Fruit fly (Drosophila melanogaster) whole organism, embryonic: ENCODE results near the gene Gr64d.

ENCODE experiments used
- Atf6 ChIP-seq: fragments of 200-800 bp; sonication (Bioruptor generic); IDR thresholded peaks from 2 replicates; pipeline ENCODE4 v1.3.6; 2022; ENCODE audit warnings: missing biosample characterization, missing genetic modification characterization
- BtbVII ChIP-seq: fragments of 200-800 bp; sonication (Bioruptor generic); optimal IDR thresholded peaks from 3 replicates; lab custom pipeline; 2017; ENCODE audit warnings: missing biosample characterization, mild to moderate bottlenecking, missing genetic modification characterization
- CG1024 ChIP-seq: fragments of 200-800 bp; sonication (Bioruptor generic); IDR thresholded peaks from 2 replicates; pipeline ENCODE4 v1.3.6; 2022; ENCODE audit warnings: missing biosample characterization, missing genetic modification characterization
- CG10979 ChIP-seq: fragments of 200-800 bp; sonication (Bioruptor generic); optimal IDR thresholded peaks from 2 replicates; lab custom pipeline; 2018; ENCODE audit warnings: missing biosample characterization, mild to moderate bottlenecking, missing genetic modification characterization, moderate library complexity
- CG11456 ChIP-seq: fragments of 200-800 bp; sonication (Bioruptor generic); IDR thresholded peaks from 3 replicates; pipeline ENCODE4 v1.3.6; 2022; ENCODE audit warnings: missing biosample characterization, missing genetic modification characterization
- CG12104 ChIP-seq: fragments of 200-800 bp; sonication (Bioruptor generic); optimal IDR thresholded peaks from 3 replicates; lab custom pipeline; 2016; ENCODE audit warnings: missing biosample characterization, missing genetic modification characterization
- CG12659 ChIP-seq: fragments of 200-800 bp; sonication (Bioruptor generic); optimal IDR thresholded peaks from 3 replicates; lab custom pipeline; 2017; ENCODE audit warnings: mild to moderate bottlenecking, missing biosample characterization, missing genetic modification reagents, missing genetic modification characterization
- CG12744 ChIP-seq: fragments of 200-800 bp; sonication (Bioruptor generic); optimal IDR thresholded peaks from 2 replicates; lab custom pipeline; 2016; ENCODE audit warnings: missing biosample characterization, missing genetic modification characterization
- CG14014 ChIP-seq: fragments of 200-800 bp; sonication (Bioruptor generic); IDR thresholded peaks from 2 replicates; pipeline ENCODE4 v1.3.6; 2022; ENCODE audit warnings: missing biosample characterization, missing genetic modification characterization
- CG14860 ChIP-seq: fragments of 200-800 bp; sonication (Bioruptor generic); IDR thresholded peaks from 3 replicates; pipeline ENCODE4 v1.3.6; 2022; ENCODE audit warnings: missing biosample characterization, missing genetic modification characterization; ENCODE audit not compliant: partially characterized antibody
- CG15269 ChIP-seq: fragments of 200-800 bp; sonication (Bioruptor generic); optimal IDR thresholded peaks from 2 replicates; lab custom pipeline; 2018; ENCODE audit warnings: missing biosample characterization, mild to moderate bottlenecking, missing genetic modification characterization, moderate library complexity
- CG15514 ChIP-seq: fragments of 200-800 bp; sonication (Bioruptor generic); optimal IDR thresholded peaks from 3 replicates; lab custom pipeline; 2017; ENCODE audit warnings: missing biosample characterization, missing genetic modification characterization, mild to moderate bottlenecking, moderate library complexity, missing genetic modification reagents
- CG17361 ChIP-seq: fragments of 200-800 bp; sonication (Bioruptor generic); IDR thresholded peaks from 3 replicates; pipeline ENCODE4 v1.3.6; 2022; ENCODE audit warnings: missing biosample characterization, missing genetic modification characterization
- CG18764 ChIP-seq: fragments of 200-800 bp; sonication (Bioruptor generic); optimal IDR thresholded peaks from 3 replicates; lab custom pipeline; 2016; ENCODE audit warnings: missing biosample characterization, missing genetic modification characterization
- CG2129 ChIP-seq: fragments of 200-800 bp; sonication (Bioruptor generic); IDR thresholded peaks from 2 replicates; pipeline ENCODE4 v1.3.6; 2022; ENCODE audit warnings: missing biosample characterization, missing genetic modification characterization; ENCODE audit not compliant: partially characterized antibody
- CG34422 ChIP-seq: fragments of 200-800 bp; sonication (Bioruptor generic); IDR thresholded peaks from 3 replicates; pipeline ENCODE4 v1.3.6; 2022; ENCODE audit warnings: missing biosample characterization, missing genetic modification characterization
- CG4707 ChIP-seq: fragments of 200-800 bp; sonication (Bioruptor generic); optimal IDR thresholded peaks from 2 replicates; lab custom pipeline; 2018; ENCODE audit warnings: missing biosample characterization, mild to moderate bottlenecking, missing genetic modification characterization, moderate library complexity
- CG5245 ChIP-seq: fragments of 200-800 bp; sonication (Bioruptor generic); optimal IDR thresholded peaks from 3 replicates; lab custom pipeline; 2016; ENCODE audit warnings: missing biosample characterization, missing genetic modification characterization
- CG7271 ChIP-seq: fragments of 200-800 bp; sonication (Bioruptor generic); optimal IDR thresholded peaks from 2 replicates; lab custom pipeline; 2018; ENCODE audit warnings: missing biosample characterization, mild to moderate bottlenecking, missing genetic modification characterization, moderate library complexity
- CG8478 ChIP-seq: fragments of >200 bp; optimal IDR thresholded peaks from 2 replicates; lab custom pipeline; 2018
- CG8924 ChIP-seq: fragments of 200-800 bp; optimal IDR thresholded peaks from 3 replicates; lab custom pipeline; 2019; ENCODE audit warnings: missing biosample characterization, mild to moderate bottlenecking, missing genetic modification characterization, moderate library complexity
- CG9932 ChIP-seq: fragments of 200-800 bp; sonication (Bioruptor generic); IDR thresholded peaks from 2 replicates; pipeline ENCODE4 v1.3.6; 2022; ENCODE audit warnings: missing biosample characterization, missing genetic modification characterization
- CoRest ChIP-seq: fragments of 200-800 bp; sonication (Bioruptor generic); optimal IDR thresholded peaks from 3 replicates; lab custom pipeline; 2018; ENCODE audit warnings: missing biosample characterization, mild to moderate bottlenecking, missing genetic modification characterization, moderate library complexity
- CrebB ChIP-seq: fragments of 200-800 bp; sonication (Bioruptor generic); optimal IDR thresholded peaks from 3 replicates; lab custom pipeline; 2018; ENCODE audit warnings: missing biosample characterization, mild to moderate bottlenecking, missing genetic modification characterization
- Doc3 ChIP-seq: fragments of 200-800 bp; sonication (Bioruptor generic); IDR thresholded peaks from 3 replicates; pipeline ENCODE4 v1.3.6; 2022; ENCODE audit warnings: missing biosample characterization, missing genetic modification characterization; ENCODE audit not compliant: partially characterized antibody
- Elba2 ChIP-seq: fragments of 200-800 bp; sonication (Bioruptor generic); optimal IDR thresholded peaks from 3 replicates; lab custom pipeline; 2016; ENCODE audit warnings: missing biosample characterization, missing genetic modification characterization
- HLH54F ChIP-seq: fragments of 200-800 bp; sonication (Bioruptor generic); optimal IDR thresholded peaks from 3 replicates; lab custom pipeline; 2016; ENCODE audit warnings: missing biosample characterization, missing genetic modification characterization
- HmgZ ChIP-seq: fragments of 200-800 bp; sonication (Bioruptor generic); optimal IDR thresholded peaks from 2 replicates; lab custom pipeline; 2018; ENCODE audit warnings: missing biosample characterization, mild to moderate bottlenecking, missing genetic modification characterization
- Jarid2 ChIP-seq: fragments of 200-800 bp; sonication (Bioruptor generic); optimal IDR thresholded peaks from 3 replicates; lab custom pipeline; 2017; ENCODE audit warnings: mild to moderate bottlenecking, missing biosample characterization, missing genetic modification reagents, missing genetic modification characterization
- Meics ChIP-seq: fragments of 200-800 bp; sonication (Bioruptor generic); optimal IDR thresholded peaks from 2 replicates; lab custom pipeline; 2017; ENCODE audit warnings: missing biosample characterization, mild to moderate bottlenecking, missing genetic modification characterization
- Poxn ChIP-seq: fragments of 200-800 bp; sonication (Bioruptor generic); IDR thresholded peaks from 2 replicates; pipeline ENCODE4 v1.3.6; 2022; ENCODE audit warnings: missing biosample characterization, missing genetic modification characterization
- Side ChIP-seq: fragments of 200-800 bp; sonication (Bioruptor generic); optimal IDR thresholded peaks from 2 replicates; lab custom pipeline; 2016; ENCODE audit warnings: missing biosample characterization, missing genetic modification characterization
- Taf1 ChIP-seq: fragments of 200-800 bp; sonication (Bioruptor generic); IDR thresholded peaks from 2 replicates; pipeline ENCODE4 v1.3.6; 2022; ENCODE audit warnings: missing biosample characterization, missing genetic modification characterization
- ara ChIP-seq: fragments of 200-800 bp; sonication (Bioruptor generic); IDR thresholded peaks from 2 replicates; pipeline ENCODE4 v1.3.6; 2022; ENCODE audit warnings: missing biosample characterization, missing genetic modification characterization
- ash1 ChIP-seq: fragments of 200-800 bp; sonication (Bioruptor generic); optimal IDR thresholded peaks from 2 replicates; lab custom pipeline; 2018; ENCODE audit warnings: missing biosample characterization, mild to moderate bottlenecking, missing genetic modification characterization
- chif ChIP-seq, 2 experiments: fragments of 200-800 bp; sonication (Bioruptor generic); optimal IDR thresholded peaks; 3 replicates each; lab custom pipeline; 2016; ENCODE audit warnings: missing biosample characterization in 2 of 2, missing genetic modification characterization in 2 of 2
- chm ChIP-seq: fragments of 200-800 bp; sonication (Bioruptor generic); IDR thresholded peaks from 2 replicates; pipeline ENCODE4 v1.3.6; 2022; ENCODE audit warnings: missing biosample characterization, missing genetic modification characterization
- fru ChIP-seq: fragments of >200 bp; optimal IDR thresholded peaks from 2 replicates; lab custom pipeline; 2017
- ind ChIP-seq: fragments of 200-800 bp; sonication (Bioruptor generic); optimal IDR thresholded peaks from 3 replicates; lab custom pipeline; 2016; ENCODE audit warnings: missing biosample characterization, missing genetic modification characterization
- insv ChIP-seq, 2 experiments: fragments of 200-800 bp; sonication (Bioruptor generic); optimal IDR thresholded peaks; 3 replicates each; lab custom pipeline; 2016 to 2018; ENCODE audit warnings: missing biosample characterization in 2 of 2, missing genetic modification characterization in 2 of 2
- lilli ChIP-seq: fragments of 200-800 bp; sonication (Bioruptor generic); optimal IDR thresholded peaks from 3 replicates; lab custom pipeline; 2016; ENCODE audit warnings: missing biosample characterization, missing genetic modification characterization
- nom ChIP-seq: fragments of 200-800 bp; sonication (Bioruptor generic); optimal IDR thresholded peaks from 2 replicates; lab custom pipeline; 2017; ENCODE audit warnings: missing biosample characterization, missing genetic modification characterization, mild to moderate bottlenecking, moderate library complexity, missing genetic modification reagents
- odd ChIP-seq: fragments of 200-800 bp; sonication (Bioruptor generic); optimal IDR thresholded peaks from 2 replicates; lab custom pipeline; 2017; ENCODE audit warnings: missing biosample characterization, mild to moderate bottlenecking, missing genetic modification characterization
- otp ChIP-seq: fragments of 200-800 bp; sonication (Bioruptor generic); IDR thresholded peaks from 3 replicates; pipeline ENCODE4, ENCODE4 v1.3.6; 2022; ENCODE audit warnings: missing biosample characterization, missing genetic modification characterization
- p53 ChIP-seq: fragments of 200-800 bp; sonication (Bioruptor generic); optimal IDR thresholded peaks from 2 replicates; lab custom pipeline; 2016; ENCODE audit warnings: missing biosample characterization, missing genetic modification characterization
- pita ChIP-seq: fragments of 200-800 bp; sonication (Bioruptor generic); optimal IDR thresholded peaks from 2 replicates; lab custom pipeline; 2017; ENCODE audit warnings: missing biosample characterization, mild to moderate bottlenecking, missing genetic modification characterization
- row ChIP-seq: fragments of 200-800 bp; sonication (Bioruptor generic); IDR thresholded peaks from 3 replicates; pipeline ENCODE4 v1.3.6; 2022; ENCODE audit warnings: missing biosample characterization, missing genetic modification characterization
- toy ChIP-seq: fragments of 200-800 bp; sonication (Bioruptor generic); IDR thresholded peaks from 2 replicates; pipeline ENCODE4 v1.3.6; 2022; ENCODE audit warnings: missing biosample characterization, missing genetic modification characterization
- tx ChIP-seq: fragments of 200-800 bp; sonication (Bioruptor generic); optimal IDR thresholded peaks from 2 replicates; lab custom pipeline; 2016; ENCODE audit warnings: missing biosample characterization, missing genetic modification characterization
- yki ChIP-seq: fragments of >200 bp; optimal IDR thresholded peaks from 3 replicates; lab custom pipeline; 2018
- zen ChIP-seq: fragments of 200-800 bp; sonication (Bioruptor generic); optimal IDR thresholded peaks from 3 replicates; lab custom pipeline; 2018; ENCODE audit warnings: missing biosample characterization, mild to moderate bottlenecking, missing genetic modification characterization, moderate library complexity
- zf30C ChIP-seq: fragments of 200-800 bp; sonication (Bioruptor generic); optimal IDR thresholded peaks from 3 replicates; lab custom pipeline; 2018; ENCODE audit warnings: missing biosample characterization, mild to moderate bottlenecking, missing genetic modification characterization

The Gr64d gene

dm6 chr3L:4070996-4071379 lies 39.1 kb downstream of the Gr64d start (continued):
- TF ChIP-seq CG10979 (tag; lab: Kevin White, UChicago) (peak; percentile 29), ash1 (GFP tag; lab: Kevin White, UChicago) (no peak), insv (GFP tag; optimal IDR thresholded peaks at IDR 0.05; lab: Kevin White, UChicago) (no peak), nom (GFP tag; lab: Kevin White, UChicago) (peak; percentile 45), CG18764 (GFP tag; lab: Kevin White, UChicago) (peak; percentile 0), CG9932 (GFP tag; lab: Robert Waterston, UW) (peak; percentile 64), chif (GFP tag; optimal IDR thresholded peaks at IDR 0.05; lab: Kevin White, UChicago) (peak in 1 of 2 experiments; percentile 2), p53 (GFP tag; lab: Kevin White, UChicago) (no peak), pita (GFP tag; lab: Kevin White, UChicago) (no peak), CG7271 (no peak), Poxn (GFP tag; lab: Robert Waterston, UW) (peak; percentile 37; the same call in 1 of the 2 replicates), zen (tag; lab: Kevin White, UChicago) (no peak), Taf1 (GFP tag; lab: Robert Waterston, UW) (peak; percentile 54; the same call in 1 of the 2 replicates), ind (GFP tag; lab: Kevin White, UChicago) (peak; percentile 68), CoRest (tag; lab: Kevin White, UChicago) (no peak), CG12104 (no peak), HLH54F (GFP tag; lab: Kevin White, UChicago) (peak; percentile 42), Meics (GFP tag; lab: Kevin White, UChicago) (no peak), CG12744 (GFP tag; lab: Kevin White, UChicago) (no peak), CG34422 (GFP tag; lab: Robert Waterston, UW) (peak; percentile 6; the same call in 1 of the 3 replicates), Atf6 (GFP tag; lab: Robert Waterston, UW) (peak; percentile 74), CG11456 (GFP tag; lab: Robert Waterston, UW) (peak; percentile 79), CG2129 (GFP tag; lab: Robert Waterston, UW) (no peak), CG5245 (GFP tag; lab: Kevin White, UChicago) (peak; percentile 62), CG14860 (GFP tag; lab: Robert Waterston, UW) (no peak), CG17361 (GFP tag; lab: Robert Waterston, UW) (peak; percentile 34; the same call in 1 of the 3 replicates), odd (GFP tag; lab: Kevin White, UChicago) (no peak), fru (lab: Kevin White, UChicago) (no peak), tx (no peak), toy (peak; percentile 43; the same call in 1 of the 2 replicates), CG12659 (no peak), otp (GFP tag; lab: Robert Waterston, UW) (peak; percentile 64; the same call in 1 of the 3 replicates), CG1024 (peak; percentile 56; the same call in 1 of the 2 replicates), yki (no peak), CG8924 (tag; lab: Kevin White, UChicago) (no peak)

dm6 chr3L:4071561-4072049 lies 39.7 kb downstream of the Gr64d start, which contains the start of gene wit:
Gene wit, minus strand, starts transcription at chr3L:4071717.
- no peak for TF ChIP-seq CG14860 (GFP tag; lab: Robert Waterston, UW)
- no peak for TF ChIP-seq ara (GFP tag; lab: Robert Waterston, UW)
- peak; percentile 26 for TF ChIP-seq HmgZ (tag; lab: Kevin White, UChicago)
- TF ChIP-seq CG14014 (GFP tag; lab: Robert Waterston, UW): 0 out of 2 replicates have a peak, but pooled peaks have one; percentile 13
- TF ChIP-seq Side: peak; percentile 5
- TF ChIP-seq row (GFP tag; lab: Robert Waterston, UW): peak; percentile 42; the same call in 1 of the 3 replicates
- peak; percentile 24 for TF ChIP-seq CG15269
- TF ChIP-seq Jarid2 (GFP tag; lab: Kevin White, UChicago): peak; percentile 68
- TF ChIP-seq CG15514 (GFP tag; lab: Kevin White, UChicago): peak; percentile 52
- no peak for TF ChIP-seq CG8478 (lab: Kevin White, UChicago)
- peak; percentile 48; the same call in 1 of the 3 replicates for TF ChIP-seq Doc3
- peak; percentile 74 for TF ChIP-seq zf30C (GFP tag; lab: Kevin White, UChicago)
- no peak for TF ChIP-seq Elba2 (GFP tag; lab: Kevin White, UChicago)
- TF ChIP-seq CrebB (tag; lab: Kevin White, UChicago): peak; percentile 30
- peak; percentile 22 for TF ChIP-seq CG4707 (GFP tag; lab: Kevin White, UChicago)
- peak; percentile 25 for TF ChIP-seq lilli (GFP tag; lab: Kevin White, UChicago)
- TF ChIP-seq chm: peak; percentile 83
- peak; percentile 66 for TF ChIP-seq BtbVII (GFP tag; lab: Kevin White, UChicago)
